Worm (Caenorhabditis elegans) whole organism, dauer: Measurements from ENCODE around the gene C03B1.6.

Experiments used
- unc-62 ChIP-seq: sonication (generic microtip); optimal IDR thresholded peaks from 2 replicates; lab custom pipeline; 2017; ENCODE audit warnings: missing biosample characterization, missing genetic modification reagents, missing genetic modification characterization

C03B1.6 gene

DNA sequence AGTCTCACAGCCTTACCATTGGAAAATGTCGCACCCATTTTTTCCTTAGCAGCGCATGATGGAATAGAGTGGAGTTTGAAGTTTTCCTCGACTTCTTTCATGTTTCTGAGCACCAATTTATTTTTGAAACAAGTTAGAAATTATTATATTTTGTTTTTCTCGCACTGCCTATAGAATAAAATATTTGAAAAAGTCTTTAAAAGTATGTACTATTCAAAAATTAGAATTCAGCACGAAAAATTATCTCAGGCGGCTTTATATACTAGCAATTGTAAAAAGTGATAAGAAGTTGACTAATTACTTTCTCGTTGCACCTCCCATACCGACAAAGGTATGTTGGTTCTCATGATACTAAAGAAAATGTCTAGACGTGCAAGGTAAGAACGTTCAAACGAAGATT, 3.1 kb upstream of the C03B1.6 start, which contains the start of gene C03B1.9:
Gene C03B1.9 (minus strand): TSS at position 101 of the 400 bp plus-strand sequence.
- TF ChIP-seq unc-62 (GFP tag; lab: Kevin White, UChicago): no peak

DNA sequence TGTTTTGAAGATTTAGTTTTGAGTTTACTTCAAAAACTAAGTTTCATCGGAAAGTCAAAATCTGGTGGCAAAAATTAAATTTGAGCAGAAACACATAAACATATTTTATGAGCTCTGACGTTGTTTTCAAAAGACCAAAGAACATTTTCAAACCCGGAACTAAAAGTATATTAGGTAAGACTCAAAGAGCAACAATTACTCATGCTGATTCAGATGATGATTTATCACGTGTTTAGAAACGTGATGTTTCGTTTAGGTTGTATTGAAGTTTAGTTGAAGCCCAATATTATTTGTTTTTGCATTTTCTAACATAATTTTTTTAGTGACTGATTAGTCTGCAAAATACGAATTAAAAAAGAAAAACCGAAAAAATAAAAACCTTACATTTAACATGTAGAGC, 3.6 kb downstream of the C03B1.6 start:
- TF ChIP-seq unc-62 (GFP tag; lab: Kevin White, UChicago): no peak

DNA sequence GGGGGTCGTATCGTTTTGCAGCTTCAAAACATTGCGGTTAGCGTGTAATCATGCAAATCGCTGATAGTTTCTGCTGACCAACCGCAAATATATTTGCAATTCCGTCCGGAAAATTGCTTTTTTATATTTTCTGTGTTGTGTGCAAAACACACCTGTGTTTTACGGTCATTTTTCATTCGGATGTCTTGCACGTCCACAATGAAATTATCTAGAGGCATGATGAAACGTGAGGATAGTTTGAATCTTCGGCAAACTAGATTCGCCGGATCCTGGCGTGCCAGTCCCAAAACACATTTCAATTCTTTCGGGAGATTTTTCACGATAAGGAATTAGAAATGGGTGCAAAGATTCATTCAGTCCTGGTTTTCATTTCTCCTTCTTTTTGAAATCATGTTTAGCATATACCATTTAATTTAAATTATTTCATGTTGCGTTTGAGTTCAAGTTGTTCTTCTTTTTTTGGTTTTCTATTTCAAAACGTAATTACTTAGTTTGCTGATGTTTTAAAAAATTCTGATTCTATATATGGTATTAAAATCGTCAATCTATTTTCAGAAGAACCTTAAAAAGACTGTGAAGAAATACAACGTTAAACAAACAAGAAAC, 5.0 kb downstream of the C03B1.6 start, which contains the start of gene C03B1.5:
Gene C03B1.5 (plus strand): TSS at position 556 of the 606 bp plus-strand sequence.
- no peak for TF ChIP-seq unc-62 (GFP tag; lab: Kevin White, UChicago)

DNA sequence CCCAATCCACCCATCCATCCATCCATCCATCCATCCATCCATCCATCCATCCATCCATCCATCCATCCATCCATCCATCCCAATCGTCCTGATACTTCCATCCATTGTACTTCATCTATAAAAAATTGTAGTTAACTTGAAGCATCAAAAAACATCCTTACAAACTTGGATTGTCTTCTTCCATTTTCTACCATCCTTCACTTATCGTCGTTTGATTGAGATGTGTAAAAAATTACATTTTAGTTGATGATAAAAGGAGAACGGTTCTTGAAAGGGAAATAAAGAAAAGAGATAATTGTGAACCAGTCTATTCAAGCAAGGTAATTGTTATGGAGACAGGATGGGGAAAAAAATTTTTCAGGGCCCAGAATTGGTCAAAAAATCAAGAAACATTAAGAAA, 7.7 kb downstream of the C03B1.6 start, which contains the start of gene C03B1.10:
Gene C03B1.10 (minus strand): TSS at position 101 of the 400 bp plus-strand sequence.
- no peak for TF ChIP-seq unc-62 (GFP tag; lab: Kevin White, UChicago)

DNA sequence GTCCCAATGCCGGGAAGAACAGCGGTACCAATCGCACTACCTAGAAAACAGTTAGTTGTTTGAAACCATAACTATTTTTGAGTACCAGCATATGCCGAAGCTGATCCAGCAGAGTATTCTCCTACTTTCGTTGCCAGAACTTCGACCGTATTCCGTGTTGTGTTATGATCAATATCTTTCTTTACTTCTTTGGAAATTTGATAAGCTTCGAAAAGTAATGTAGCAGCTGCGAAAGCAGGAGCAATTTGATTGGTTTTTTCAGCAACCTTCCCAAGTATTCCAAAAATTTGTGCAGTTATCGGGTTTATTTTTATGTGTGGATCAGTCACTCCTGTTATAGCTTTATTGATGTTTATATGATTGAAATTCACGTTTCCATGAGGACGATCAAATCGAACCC, 10.0 kb downstream of the C03B1.6 start:
- TF ChIP-seq unc-62 (GFP tag; lab: Kevin White, UChicago): no peak

DNA sequence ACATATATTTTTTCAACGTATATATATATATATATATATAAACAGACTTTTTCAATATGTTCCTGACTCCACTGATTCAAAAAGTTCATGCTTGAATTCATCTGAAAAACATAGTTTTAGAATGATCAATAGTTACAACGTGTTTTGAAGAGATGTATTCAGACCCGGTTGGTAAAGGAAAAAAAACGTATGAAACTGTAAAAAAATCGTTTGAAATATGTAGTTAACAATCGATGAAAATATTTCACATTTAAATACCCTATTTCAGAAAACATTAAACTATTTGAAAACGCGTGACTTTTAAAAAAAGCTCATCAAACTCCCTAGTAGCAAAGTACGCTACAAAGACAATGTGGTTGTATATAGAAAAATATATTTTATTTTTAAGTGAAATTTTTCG, 10.5 kb downstream of the C03B1.6 start, which contains the start of gene C03B1.14:
Gene C03B1.14 (minus strand): TSS at position 101 of the 400 bp plus-strand sequence.
- TF ChIP-seq unc-62 (GFP tag; lab: Kevin White, UChicago): no peak

DNA sequence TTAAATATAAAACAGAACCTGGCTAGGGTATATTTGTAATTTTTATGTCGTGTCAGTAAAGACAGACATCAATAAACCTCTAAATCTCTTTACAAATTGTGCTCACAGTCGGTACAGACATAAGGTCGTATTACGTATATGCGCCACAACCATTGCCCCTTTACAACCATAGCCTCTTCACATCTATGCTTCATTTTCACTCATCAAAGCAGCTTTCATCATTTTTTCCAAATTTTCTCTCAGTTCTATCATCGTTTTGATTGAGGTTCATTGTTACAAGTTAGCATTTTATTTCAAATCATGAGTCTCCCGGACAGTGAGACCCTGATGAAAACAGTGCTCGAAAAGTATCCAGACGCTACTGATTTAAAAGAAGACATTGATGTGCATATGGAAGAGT, 14.1 kb downstream of the C03B1.6 start, which contains the start of gene C03B1.4:
Gene C03B1.4 (plus strand): TSS at position 301 of the 400 bp plus-strand sequence.
- TF ChIP-seq unc-62 (GFP tag; lab: Kevin White, UChicago): no peak

DNA sequence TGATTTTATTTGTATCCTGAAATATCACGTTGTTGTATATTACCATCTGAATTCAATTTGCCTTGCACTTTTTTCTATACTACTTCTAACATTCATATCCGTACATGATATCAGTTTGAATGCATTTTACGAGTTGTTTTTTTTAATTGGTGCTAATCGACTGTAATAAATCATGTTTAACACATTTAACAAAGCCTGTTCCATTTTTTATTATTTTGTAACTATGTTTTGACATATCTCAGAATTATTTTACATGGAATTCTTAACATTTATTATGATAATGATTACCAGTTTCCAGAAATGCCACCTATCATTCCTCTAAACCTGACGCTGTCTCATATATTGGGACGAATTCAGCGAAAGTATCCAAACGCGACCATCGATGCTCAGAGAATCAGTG, 15.6 kb downstream of the C03B1.6 start, which contains the start of gene C03B1.3:
Gene C03B1.3 (plus strand): TSS at position 301 of the 400 bp plus-strand sequence.
- no peak for TF ChIP-seq unc-62 (GFP tag; lab: Kevin White, UChicago)

DNA sequence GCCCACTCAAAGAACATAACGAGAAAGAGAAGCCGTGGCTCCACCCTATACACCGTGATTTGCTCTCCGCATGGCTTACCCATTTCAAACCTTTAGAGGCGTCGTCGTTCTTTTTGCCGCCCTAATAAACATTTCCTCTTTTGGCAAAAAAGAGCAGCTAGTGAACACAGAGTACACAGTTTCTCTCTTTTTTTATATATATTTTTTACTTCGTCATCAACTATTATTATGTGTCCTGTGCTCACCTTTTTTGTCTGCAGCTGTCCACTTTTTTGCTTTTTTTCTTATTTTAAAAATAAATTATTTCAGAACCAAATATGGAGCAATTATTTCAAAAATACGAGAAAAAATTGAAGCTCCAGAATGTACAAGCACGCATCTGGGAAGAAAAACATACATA, 19.6 kb downstream of the C03B1.6 start, which contains the start of gene C03B1.2:
Gene C03B1.2 (plus strand): TSS at position 301 of the 400 bp plus-strand sequence.
- no peak for TF ChIP-seq unc-62 (GFP tag; lab: Kevin White, UChicago)

DNA sequence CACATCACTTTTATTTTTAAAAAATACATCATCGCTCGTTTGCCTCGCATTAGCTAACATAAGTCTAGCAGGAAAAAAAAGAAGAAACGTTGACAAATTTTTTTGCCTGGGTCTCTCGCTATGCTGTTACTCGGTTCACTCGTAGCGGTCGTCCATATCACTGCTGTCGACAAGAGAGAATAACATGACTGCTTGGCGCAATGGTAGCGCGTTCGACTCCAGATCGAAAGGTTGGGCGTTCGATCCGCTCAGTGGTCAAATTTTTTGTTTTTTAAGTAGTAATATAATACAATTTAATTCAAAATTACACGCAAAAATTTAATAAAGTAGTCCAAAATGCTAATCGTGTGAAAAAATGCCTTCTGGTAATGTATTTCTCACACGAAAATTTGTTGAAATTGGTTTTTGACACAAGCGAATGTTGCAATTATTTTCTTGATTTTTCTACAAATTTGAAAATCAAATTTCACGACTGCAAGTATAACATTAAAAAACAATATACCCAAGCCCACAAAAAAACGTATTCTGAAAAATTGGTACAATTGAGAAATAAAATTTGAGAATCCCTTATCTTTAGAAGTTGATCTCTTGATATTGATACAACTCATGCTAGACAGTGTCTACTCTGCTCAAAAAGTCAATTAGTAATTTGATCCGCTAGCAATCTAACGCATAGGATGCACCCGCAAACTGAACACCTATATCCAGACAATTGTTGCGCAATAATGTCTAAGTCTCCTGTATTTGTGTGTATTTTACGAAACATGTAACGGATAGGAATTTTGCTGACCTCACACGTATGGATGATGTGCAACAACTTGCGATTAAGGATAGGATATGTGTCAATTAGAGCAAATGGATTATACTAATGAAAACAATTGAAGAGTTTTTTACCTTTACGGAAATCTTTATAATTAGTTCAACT, 21.3 kb downstream of the C03B1.6 start:
- TF ChIP-seq unc-62 (GFP tag; lab: Kevin White, UChicago): no peak

DNA sequence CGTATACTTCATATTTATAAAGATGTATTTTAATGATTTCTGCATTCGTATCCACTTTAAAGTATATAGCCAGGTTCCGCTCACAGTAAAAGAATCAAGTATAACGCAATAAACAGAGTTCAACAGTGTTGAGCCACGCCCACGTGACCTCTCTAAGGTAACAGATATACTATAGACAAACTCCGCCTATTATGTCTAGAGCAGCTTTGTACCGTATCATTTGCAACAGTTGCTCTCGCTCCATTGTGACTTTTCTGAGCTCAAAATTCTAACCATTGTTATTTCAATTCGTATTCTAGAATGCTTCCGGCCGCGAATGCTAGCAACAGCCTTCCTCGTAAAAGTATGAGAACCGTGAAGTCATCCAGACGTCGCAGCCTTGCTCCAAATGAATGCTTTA, 23.2 kb downstream of the C03B1.6 start, which contains the start of gene C03B1.17:
Gene C03B1.17 (plus strand): TSS at position 301 of the 400 bp plus-strand sequence.
- TF ChIP-seq unc-62 (GFP tag; lab: Kevin White, UChicago): no peak

DNA sequence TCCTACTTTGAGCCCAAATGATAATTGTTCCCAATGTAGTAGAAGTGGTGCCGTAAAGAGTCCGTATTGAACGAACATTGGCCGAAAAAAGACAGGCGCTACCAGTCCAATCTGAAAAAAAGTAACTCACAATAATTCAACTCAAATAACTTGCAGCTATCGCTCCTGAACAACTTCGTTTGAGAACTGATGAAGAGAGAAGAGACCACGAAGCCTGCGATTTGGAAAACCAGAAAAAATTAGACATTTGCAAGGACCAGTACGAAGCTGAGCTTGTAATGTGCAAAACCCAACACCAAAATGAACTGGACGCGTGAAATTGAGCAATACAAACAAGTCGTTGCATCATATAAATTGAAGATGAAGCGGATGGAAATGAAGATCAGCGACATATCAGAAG, 24.3 kb downstream of the C03B1.6 start, which contains the start of gene C03B1.1:
Gene C03B1.1 (plus strand): TSS at position 301 of the 400 bp plus-strand sequence.
- no peak for TF ChIP-seq unc-62 (GFP tag; lab: Kevin White, UChicago)

DNA sequence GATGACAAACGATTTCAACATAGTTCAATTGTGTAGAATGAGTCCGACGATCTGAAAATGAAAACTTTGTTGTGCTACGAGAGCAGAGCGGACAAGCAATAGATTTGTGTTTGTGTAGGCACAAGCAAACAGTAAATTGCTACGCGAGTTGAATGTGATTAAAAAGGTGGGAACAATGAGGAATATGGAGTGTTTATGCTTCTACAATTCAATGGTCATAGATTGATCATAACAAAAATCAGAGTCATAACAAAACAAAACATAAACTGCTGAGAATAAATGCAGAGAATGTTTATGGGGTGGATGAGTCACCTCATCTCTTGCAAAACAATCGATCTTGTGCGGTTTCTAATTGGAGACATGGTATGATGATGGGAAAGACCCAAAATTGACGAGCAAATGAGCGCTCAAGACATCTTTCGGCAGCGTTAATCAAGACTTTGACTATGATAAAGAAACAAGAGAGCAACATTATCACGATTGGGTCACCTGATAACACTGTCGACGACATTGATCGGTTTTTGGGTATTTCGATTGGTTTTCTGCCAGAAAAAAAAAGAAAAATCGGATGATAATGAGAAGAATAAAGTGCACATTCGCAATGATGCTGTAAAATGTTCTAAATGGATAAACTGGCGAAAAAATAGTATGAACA, 27.6 kb downstream of the C03B1.6 start, which contains the start of gene lmp-1:
Gene lmp-1 (minus strand): TSS at position 51 of the 655 bp plus-strand sequence.
- no peak for TF ChIP-seq unc-62 (GFP tag; lab: Kevin White, UChicago)

DNA sequence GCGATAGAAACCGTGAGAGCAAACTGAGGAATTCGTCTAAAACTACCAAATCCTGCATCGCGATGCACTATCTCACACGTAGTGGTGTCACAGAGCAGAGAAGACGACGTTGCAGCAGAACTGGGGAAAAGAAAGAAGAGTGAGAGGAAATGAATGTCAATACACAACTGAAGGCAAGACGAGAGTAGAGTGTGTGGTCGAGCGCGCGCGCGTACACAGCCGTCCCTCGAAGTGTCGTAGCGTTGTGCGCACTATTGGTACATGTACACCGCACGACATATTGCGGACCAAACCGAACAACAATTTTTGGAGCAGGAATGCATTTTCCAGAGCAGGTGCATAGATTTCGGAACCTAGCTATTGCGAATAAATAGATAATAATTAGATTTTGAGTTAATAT, 28.2 kb downstream of the C03B1.6 start:
- no peak for TF ChIP-seq unc-62 (GFP tag; lab: Kevin White, UChicago)

DNA sequence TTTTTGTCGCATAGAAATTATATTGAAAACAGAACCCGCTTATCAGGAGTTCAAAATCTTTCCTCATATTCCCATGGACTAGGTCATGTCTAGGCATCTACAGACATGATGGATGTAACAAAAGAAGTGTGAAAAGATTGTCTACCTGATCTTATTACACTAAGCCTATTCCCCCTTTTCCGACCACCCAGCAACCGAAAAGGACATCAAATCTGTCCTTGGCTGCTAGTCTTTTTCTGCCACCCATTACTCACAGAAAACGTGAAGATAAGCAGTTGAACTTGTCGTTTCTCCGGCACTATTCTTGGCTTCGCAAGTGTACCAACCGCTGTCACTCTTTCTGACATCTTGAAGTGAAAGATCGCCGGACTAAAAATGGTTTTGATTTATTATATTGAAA, 32.8 kb downstream of the C03B1.6 start:
- TF ChIP-seq unc-62 (GFP tag; lab: Kevin White, UChicago): no peak
